Fruit fly (Drosophila melanogaster): ENCODE data around the gene Acsf3.

Acsf3 gene

dm6 chrX:7285995-7286985 is 42.6 kb upstream of the Acsf3 start, which contains the start of gene CG2059 (continued):
- TF ChIP-seq Sox102F (GFP tag; optimal IDR thresholded peaks at IDR 0.05) = no peak
- peak; percentile 81 for TF ChIP-seq ci (GFP tag; IDR thresholded peaks at IDR 0.05)
- peak; percentile 47 for TF ChIP-seq CG6272 (GFP tag; IDR thresholded peaks at IDR 0.05)
- no peak for TF ChIP-seq Doc3 (GFP tag; IDR thresholded peaks at IDR 0.05; ENCODE audit: partially characterized antibody)
- peak; percentile 64 for TF ChIP-seq sisA (GFP tag; IDR thresholded peaks at IDR 0.05)
- TF ChIP-seq Mes4 (GFP tag; optimal IDR thresholded peaks at IDR 0.05) = peak; percentile 27
- peak; percentile 61 for TF ChIP-seq CG11504 (tag; optimal IDR thresholded peaks at IDR 0.05)
- no peak for TF ChIP-seq Sox100B (GFP tag; optimal IDR thresholded peaks at IDR 0.05)
- peak; percentile 97 for TF ChIP-seq gfzf (GFP tag; optimal IDR thresholded peaks at IDR 0.05)
- 0 out of 3 replicates have a peak, but pooled peaks have one; percentile 43 for TF ChIP-seq CG11093 (GFP tag; IDR thresholded peaks at IDR 0.05)
- no peak for TF ChIP-seq odd (GFP tag; optimal IDR thresholded peaks at IDR 0.05)
- 0 out of 3 replicates have a peak, but pooled peaks have one; percentile 46 for TF ChIP-seq so (GFP tag; IDR thresholded peaks at IDR 0.05)
- TF ChIP-seq fd102C (GFP tag; optimal IDR thresholded peaks at IDR 0.05) = peak; percentile 26
- TF ChIP-seq mld (GFP tag; IDR thresholded peaks at IDR 0.05; ENCODE audit: partially characterized antibody) = no peak
- TF ChIP-seq CG13424 (tag; optimal IDR thresholded peaks at IDR 0.05) = peak; percentile 37
- no peak for TF ChIP-seq cg (GFP tag; optimal IDR thresholded peaks at IDR 0.05)
- no peak for TF ChIP-seq Asciz (GFP tag; optimal IDR thresholded peaks at IDR 0.05)
- TF ChIP-seq CG17359 (tag; optimal IDR thresholded peaks at IDR 0.05) = no peak
- TF ChIP-seq CG1792 (GFP tag; optimal IDR thresholded peaks at IDR 0.05) = peak; percentile 15
- TF ChIP-seq CrebB (tag; optimal IDR thresholded peaks at IDR 0.05) = peak; percentile 31
- TF ChIP-seq Rx (GFP tag; IDR thresholded peaks at IDR 0.05) = peak; percentile 45; the same call in 1 of the 2 replicates
- TF ChIP-seq pb (GFP tag; optimal IDR thresholded peaks at IDR 0.05) = peak; percentile 34
- no peak for TF ChIP-seq CG18011 (GFP tag; optimal IDR thresholded peaks at IDR 0.05)
- peak; percentile 8 for TF ChIP-seq gsb-n (tag; optimal IDR thresholded peaks at IDR 0.05)
- peak; percentile 23 for TF ChIP-seq Nf-YB (GFP tag; optimal IDR thresholded peaks at IDR 0.05)
- no peak for TF ChIP-seq Fer2 (tag; optimal IDR thresholded peaks at IDR 0.05)
- TF ChIP-seq chn (GFP tag; optimal IDR thresholded peaks at IDR 0.05) = peak; percentile 54
- peak; percentile 57 for TF ChIP-seq Myb (GFP tag; optimal IDR thresholded peaks at IDR 0.05)
- TF ChIP-seq tup (GFP tag; optimal IDR thresholded peaks at IDR 0.05) = no peak
- TF ChIP-seq CG3407 (GFP tag; optimal IDR thresholded peaks at IDR 0.05) = peak; percentile 6
- peak; percentile 53 for TF ChIP-seq bigmax (GFP tag; optimal IDR thresholded peaks at IDR 0.05)
- TF ChIP-seq CG6791 (GFP tag; IDR thresholded peaks at IDR 0.05; ENCODE audit: partially characterized antibody) = peak; percentile 59; the same call in 2 of the 3 replicates
- TF ChIP-seq caup (GFP tag; optimal IDR thresholded peaks at IDR 0.05; ENCODE audit: severe bottlenecking) = peak; percentile 50
- TF ChIP-seq CG1602 (GFP tag; optimal IDR thresholded peaks at IDR 0.05) = peak; percentile 26
- peak; percentile 45; the same call in 1 of the 2 replicates for TF ChIP-seq CG6689 (GFP tag; IDR thresholded peaks at IDR 0.05)
- peak; percentile 63 for TF ChIP-seq CG4282 (GFP tag; optimal IDR thresholded peaks at IDR 0.05)
- TF ChIP-seq CG9215 (GFP tag; IDR thresholded peaks at IDR 0.05) = peak; percentile 33; the same call in 1 of the 2 replicates
- peak; percentile 71 for TF ChIP-seq B-H2 (GFP tag; optimal IDR thresholded peaks at IDR 0.05)
- TF ChIP-seq Ada2b (GFP tag; IDR thresholded peaks at IDR 0.05) = peak; percentile 20; the same call in 1 of the 2 replicates
- TF ChIP-seq Oaz (GFP tag; IDR thresholded peaks at IDR 0.05) = peak; percentile 37; the same call in 1 of the 2 replicates
- TF ChIP-seq gem (tag; optimal IDR thresholded peaks at IDR 0.05) = peak; percentile 67
- peak; percentile 48; the same call in 1 of the 2 replicates for TF ChIP-seq lmd (GFP tag; IDR thresholded peaks at IDR 0.05)
- no peak for TF ChIP-seq wor (GFP tag; IDR thresholded peaks at IDR 0.05)
- TF ChIP-seq HLH54F (GFP tag; optimal IDR thresholded peaks at IDR 0.05) = peak; percentile 38
- no peak for TF ChIP-seq sc (optimal IDR thresholded peaks at IDR 0.05)
- TF ChIP-seq sc (GFP tag; optimal IDR thresholded peaks at IDR 0.05) = no peak
- peak; percentile 59 for TF ChIP-seq CG30020 (tag; optimal IDR thresholded peaks at IDR 0.05)
